Worm (Caenorhabditis elegans) whole organism, L4 larva: ENCODE data around the gene F31B12.4.

ENCODE experiments used
- Y105C5A.15 ChIP-seq: fragments of 200-800 bp; sonication (Bioruptor generic); IDR thresholded peaks from 2 replicates; pipeline ENCODE4 v1.3.6; 2022; ENCODE audit warnings: missing genetic modification characterization, missing compliant biosample characterization
- daf-16 ChIP-seq, 3 experiments: sonication (generic microtip); optimal IDR thresholded peaks; 2 replicates each; lab custom pipeline; 2016 to 2017; ENCODE audit warnings: missing genetic modification characterization in 3 of 3, missing genetic modification reagents in 3 of 3, mild to moderate bottlenecking in 2 of 3, missing compliant biosample characterization in 2 of 3, missing biosample characterization in 1 of 3, moderate library complexity in 1 of 3
- nhr-11 ChIP-seq: fragments of 150-350 bp; optimal IDR thresholded peaks from 2 replicates; lab custom pipeline; 2014; ENCODE audit warnings: missing biosample characterization, missing genetic modification characterization
- skn-1 ChIP-seq: fragments of 150-350 bp; optimal IDR thresholded peaks from 2 replicates; lab custom pipeline; 2014; ENCODE audit warnings: missing biosample characterization, missing genetic modification characterization
- zfp-2 ChIP-seq: sonication (generic microtip); optimal IDR thresholded peaks from 2 replicates; lab custom pipeline; 2016; ENCODE audit warnings: mild to moderate bottlenecking, missing genetic modification characterization, missing compliant biosample characterization

The F31B12.4 gene

DNA sequence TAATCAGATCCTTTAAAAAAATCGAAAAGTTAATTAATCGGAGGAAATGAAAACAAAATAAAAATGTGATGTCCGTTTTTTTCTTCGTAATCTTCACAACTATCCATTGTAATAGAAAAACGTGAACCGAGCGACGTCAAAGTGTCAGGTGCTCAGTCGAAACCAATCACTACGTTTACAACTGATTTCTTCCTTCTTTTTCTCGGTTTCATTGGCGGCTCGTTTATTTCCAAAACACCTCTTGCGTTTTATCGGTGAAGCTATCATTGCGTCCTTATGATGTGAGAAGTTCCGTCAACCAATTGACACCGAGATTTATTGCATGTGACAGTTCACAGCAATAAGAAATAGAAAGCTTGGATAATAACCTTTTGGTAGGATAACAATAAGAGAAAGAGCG, 48.7 kb downstream of the F31B12.4 start:
- no peak for TF ChIP-seq Y105C5A.15 (GFP tag; lab: Robert Waterston, UW)
- TF ChIP-seq zfp-2 (tag; lab: Kevin White, UChicago) = no peak
- peak in 1 of 2 experiments; percentile 84 for TF ChIP-seq daf-16 (GFP tag; optimal IDR thresholded peaks at IDR 0.05; lab: Kevin White, UChicago)
- no peak for TF ChIP-seq daf-16 (tag; optimal IDR thresholded peaks at IDR 0.05; lab: Kevin White, UChicago)
- TF ChIP-seq skn-1 = no peak
- peak; percentile 48 for TF ChIP-seq nhr-11 (tag; lab: Kevin White, UChicago)
